Worm (Caenorhabditis elegans): ENCODE data around the gene F46F5.10.

Gene F46F5.10

ce11 chrII:823529-823928, at the start of gene F46F5.10:
TSS of gene F46F5.10 (plus strand) at chrII:823829.
- TF ChIP-seq zag-1 (tag; optimal IDR thresholded peaks at IDR 0.05) (no peak), lin-11 (tag; optimal IDR thresholded peaks at IDR 0.05) (no peak), elt-1 (tag; optimal IDR thresholded peaks at IDR 0.05) (no peak), aly-2 (tag; optimal IDR thresholded peaks at IDR 0.05) (no peak), elt-3 (tag; optimal IDR thresholded peaks at IDR 0.05) (no peak), lin-13 (GFP tag; optimal IDR thresholded peaks at IDR 0.05) (no peak)

- TF ChIP-seq lin-39 (tag; optimal IDR thresholded peaks at IDR 0.05) (no peak), lin-11 (tag; optimal IDR thresholded peaks at IDR 0.05) (no peak), mdl-1 (tag; optimal IDR thresholded peaks at IDR 0.05) (no peak), ama-1 (optimal IDR thresholded peaks at IDR 0.05) (no peak), ceh-82 (tag; optimal IDR thresholded peaks at IDR 0.05) (no peak), peb-1 (tag; optimal IDR thresholded peaks at IDR 0.05) (no peak)
Observed at ce11 chrII:773830-774229, 49.8 kb upstream of the F46F5.10 start.

ce11 chrII:775033-775432, 48.6 kb upstream of the F46F5.10 start, which contains the start of gene Y39F10A.1:
TSS of gene Y39F10A.1 (plus strand) at chrII:775333.
- TF ChIP-seq nhr-6 (tag; optimal IDR thresholded peaks at IDR 0.05) (no peak), aly-2 (tag; optimal IDR thresholded peaks at IDR 0.05) (no peak), ztf-4 (tag; optimal IDR thresholded peaks at IDR 0.05) (no peak), sma-3 (GFP tag; optimal IDR thresholded peaks at IDR 0.05) (no peak), unc-39 (tag; optimal IDR thresholded peaks at IDR 0.05) (no peak), lin-11 (tag; optimal IDR thresholded peaks at IDR 0.05) (no peak), lin-13 (GFP tag; optimal IDR thresholded peaks at IDR 0.05) (no peak), ceh-16 (tag; optimal IDR thresholded peaks at IDR 0.05) (no peak), F13H6.1 (tag; optimal IDR thresholded peaks at IDR 0.05) (no peak), mbf-1 (tag; optimal IDR thresholded peaks at IDR 0.05) (no peak), Y55F3AM.14 (GFP tag; optimal IDR thresholded peaks at IDR 0.05) (no peak), sma-9 (GFP tag; optimal IDR thresholded peaks at IDR 0.05) (no peak), sma-9 (tag; optimal IDR thresholded peaks at IDR 0.05) (no peak), blmp-1 (tag; optimal IDR thresholded peaks at IDR 0.05; ENCODE audit: insufficient read depth) (no peak), unc-55 (GFP tag; optimal IDR thresholded peaks at IDR 0.05) (no peak), R02D3.7 (tag; optimal IDR thresholded peaks at IDR 0.05) (no peak), mab-5 (tag; optimal IDR thresholded peaks at IDR 0.05) (no peak), elt-3 (tag; optimal IDR thresholded peaks at IDR 0.05) (no peak), ztf-11 (tag; optimal IDR thresholded peaks at IDR 0.05) (no peak), nhr-12 (tag; optimal IDR thresholded peaks at IDR 0.05) (no peak)

- TF ChIP-seq elt-3 (tag; optimal IDR thresholded peaks at IDR 0.05): no peak
- TF ChIP-seq nhr-237 (tag; optimal IDR thresholded peaks at IDR 0.05): no peak
- TF ChIP-seq skn-1 (tag; optimal IDR thresholded peaks at IDR 0.05): no peak
- TF ChIP-seq zag-1 (tag; optimal IDR thresholded peaks at IDR 0.05): no peak
- no peak for TF ChIP-seq alr-1 (tag; optimal IDR thresholded peaks at IDR 0.05)
- TF ChIP-seq ZK546.5 (tag; optimal IDR thresholded peaks at IDR 0.05): no peak
- TF ChIP-seq F13H6.1 (tag; optimal IDR thresholded peaks at IDR 0.05): no peak
- no peak for TF ChIP-seq sem-4 (tag; optimal IDR thresholded peaks at IDR 0.05)
- TF ChIP-seq nhr-77 (tag; optimal IDR thresholded peaks at IDR 0.05): no peak
- no peak for TF ChIP-seq nhr-129 (tag; optimal IDR thresholded peaks at IDR 0.05)
- TF ChIP-seq fos-1 (tag; optimal IDR thresholded peaks at IDR 0.05): no peak
- TF ChIP-seq nhr-11 (tag; optimal IDR thresholded peaks at IDR 0.05): no peak
- TF ChIP-seq lin-11 (tag; optimal IDR thresholded peaks at IDR 0.05): no peak
- no peak for TF ChIP-seq mab-5 (tag; optimal IDR thresholded peaks at IDR 0.05)
- no peak for TF ChIP-seq mbf-1 (tag; optimal IDR thresholded peaks at IDR 0.05)
- TF ChIP-seq nhr-25 (tag; optimal IDR thresholded peaks at IDR 0.05): no peak
- TF ChIP-seq nhr-23 (tag; optimal IDR thresholded peaks at IDR 0.05): no peak
- no peak for TF ChIP-seq gmeb-1 (tag; optimal IDR thresholded peaks at IDR 0.05)
Observed at ce11 chrII:782903-783302, 40.7 kb upstream of the F46F5.10 start, which contains the start of gene Y39F10A.3. TSS of gene Y39F10A.3 (minus strand) at chrII:783003.

Data from whole organism, L2 larva.